Worm (Caenorhabditis elegans) whole organism, L3 larva: ENCODE results near the gene ebp-3.

ENCODE experiments used
- R02D3.7 ChIP-seq: fragments of 150-350 bp; optimal IDR thresholded peaks from 2 replicates; lab custom pipeline; 2014; ENCODE audit warnings: missing biosample characterization, missing genetic modification characterization
- ZK546.5 ChIP-seq: sonication (generic microtip); optimal IDR thresholded peaks from 2 replicates; lab custom pipeline; 2017; ENCODE audit warnings: missing biosample characterization, missing genetic modification characterization
- aly-2 ChIP-seq: fragments of 150-350 bp; optimal IDR thresholded peaks from 2 replicates; lab custom pipeline; 2014; ENCODE audit warnings: missing biosample characterization, missing genetic modification characterization
- ama-1 ChIP-seq: fragments of 150-350 bp; optimal IDR thresholded peaks from 2 replicates; lab custom pipeline; 2018
- ceh-16 ChIP-seq: sonication (generic microtip); optimal IDR thresholded peaks from 2 replicates; lab custom pipeline; 2017; ENCODE audit warnings: missing biosample characterization, missing genetic modification characterization
- ceh-28 ChIP-seq: fragments of 150-350 bp; optimal IDR thresholded peaks from 2 replicates; lab custom pipeline; 2014; ENCODE audit warnings: missing biosample characterization, missing genetic modification reagents, missing genetic modification characterization
- ceh-82 ChIP-seq: fragments of 150-350 bp; optimal IDR thresholded peaks from 2 replicates; lab custom pipeline; 2014; ENCODE audit warnings: missing biosample characterization, missing genetic modification characterization
- ceh-9 ChIP-seq: sonication (generic microtip); optimal IDR thresholded peaks from 2 replicates; lab custom pipeline; 2018; ENCODE audit warnings: missing biosample characterization, missing genetic modification characterization
- daf-12 ChIP-seq: fragments of 150-350 bp; optimal IDR thresholded peaks from 2 replicates; lab custom pipeline; 2014; ENCODE audit warnings: missing biosample characterization, missing genetic modification reagents, missing genetic modification characterization
- egl-27 ChIP-seq: sonication (generic microtip); optimal IDR thresholded peaks from 4 replicates; lab custom pipeline; 2017; ENCODE audit warnings: missing biosample characterization, missing genetic modification reagents, missing genetic modification characterization
- egl-5 ChIP-seq: fragments of 150-350 bp; optimal IDR thresholded peaks from 2 replicates; lab custom pipeline; 2017; ENCODE audit warnings: missing biosample characterization, missing genetic modification reagents, missing genetic modification characterization, inconsistent platforms
- elt-1 ChIP-seq: fragments of 150-350 bp; optimal IDR thresholded peaks from 2 replicates; lab custom pipeline; 2014; ENCODE audit warnings: missing biosample characterization, missing genetic modification characterization
- elt-2 ChIP-seq: sonication (generic microtip); optimal IDR thresholded peaks from 2 replicates; lab custom pipeline; 2016; ENCODE audit warnings: missing genetic modification reagents, mild to moderate bottlenecking, missing genetic modification characterization, missing compliant biosample characterization
- elt-3 ChIP-seq, 3 experiments: fragments of 150-350 bp in 1 of 3; sonication (generic microtip) in 2 of 3; optimal IDR thresholded peaks; 2 replicates in 2 of 3; 4 replicates in 1 of 3; lab custom pipeline; 2014 to 2017; ENCODE audit warnings: missing biosample characterization in 3 of 3, missing genetic modification characterization in 3 of 3
- eor-1 ChIP-seq, 2 experiments: fragments of 150-350 bp; optimal IDR thresholded peaks; 2 replicates each; lab custom pipeline; 2014 to 2018; ENCODE audit warnings: missing biosample characterization in 2 of 2, missing genetic modification characterization in 2 of 2
- fkh-10 ChIP-seq: sonication (generic microtip); optimal IDR thresholded peaks from 2 replicates; lab custom pipeline; 2017; ENCODE audit warnings: missing biosample characterization, missing genetic modification reagents, missing genetic modification characterization
- fkh-2 ChIP-seq: fragments of 150-350 bp; optimal IDR thresholded peaks from 2 replicates; lab custom pipeline; 2014; ENCODE audit warnings: missing biosample characterization, missing genetic modification reagents, missing genetic modification characterization
- fos-1 ChIP-seq: fragments of 150-350 bp; optimal IDR thresholded peaks from 2 replicates; lab custom pipeline; 2014; ENCODE audit warnings: missing biosample characterization, missing genetic modification characterization
- hmg-11 ChIP-seq: sonication (generic microtip); optimal IDR thresholded peaks from 2 replicates; lab custom pipeline; 2016; ENCODE audit warnings: missing genetic modification characterization, missing compliant biosample characterization
- jun-1 ChIP-seq: fragments of 150-350 bp; optimal IDR thresholded peaks from 2 replicates; lab custom pipeline; 2014; ENCODE audit warnings: missing biosample characterization, missing genetic modification reagents, missing genetic modification characterization
- lin-15B ChIP-seq: fragments of 150-350 bp; optimal IDR thresholded peaks from 2 replicates; lab custom pipeline; 2014; ENCODE audit warnings: missing biosample characterization, missing genetic modification characterization
- lin-39 ChIP-seq: fragments of 150-350 bp; optimal IDR thresholded peaks from 2 replicates; lab custom pipeline; 2018; ENCODE audit warnings: missing biosample characterization, missing genetic modification reagents, missing genetic modification characterization
- lsy-12 ChIP-seq: sonication (generic microtip); optimal IDR thresholded peaks from 2 replicates; lab custom pipeline; 2016; ENCODE audit warnings: mild to moderate bottlenecking, missing genetic modification characterization, missing compliant biosample characterization
- mdl-1 ChIP-seq: fragments of 150-350 bp; optimal IDR thresholded peaks from 2 replicates; lab custom pipeline; 2014; ENCODE audit warnings: missing biosample characterization, missing genetic modification characterization
- nfya-1 ChIP-seq: sonication (generic microtip); optimal IDR thresholded peaks from 2 replicates; lab custom pipeline; 2017; ENCODE audit warnings: missing genetic modification characterization, mild to moderate bottlenecking, missing compliant biosample characterization, antibody characterized with exemption, moderate library complexity; ENCODE audit not compliant: insufficient read depth
- nhr-11 ChIP-seq: fragments of 150-350 bp; optimal IDR thresholded peaks from 2 replicates; lab custom pipeline; 2014; ENCODE audit warnings: missing biosample characterization, missing genetic modification characterization
- nhr-23 ChIP-seq: fragments of 150-350 bp; optimal IDR thresholded peaks from 2 replicates; lab custom pipeline; 2014; ENCODE audit warnings: missing biosample characterization, missing genetic modification reagents, missing genetic modification characterization
- nhr-237 ChIP-seq: fragments of 150-350 bp; optimal IDR thresholded peaks from 2 replicates; lab custom pipeline; 2014; ENCODE audit warnings: missing biosample characterization, missing genetic modification characterization
- nhr-25 ChIP-seq: sonication (generic microtip); optimal IDR thresholded peaks from 2 replicates; lab custom pipeline; 2017; ENCODE audit warnings: missing biosample characterization, missing genetic modification characterization
- nhr-43 ChIP-seq: sonication (generic microtip); optimal IDR thresholded peaks from 2 replicates; lab custom pipeline; 2016; ENCODE audit warnings: mild to moderate bottlenecking, missing genetic modification characterization, missing compliant biosample characterization; ENCODE audit not compliant: poor library complexity, severe bottlenecking
- nhr-76 ChIP-seq: fragments of 150-350 bp; sonication (generic microtip); optimal IDR thresholded peaks from 5 replicates; lab custom pipeline; 2014; ENCODE audit warnings: missing biosample characterization, missing genetic modification characterization
- pha-4 ChIP-seq: fragments of 150-350 bp; optimal IDR thresholded peaks from 2 replicates; lab custom pipeline; 2014; ENCODE audit warnings: missing biosample characterization, missing genetic modification reagents, missing genetic modification characterization
- pqm-1 ChIP-seq: fragments of 150-350 bp; optimal IDR thresholded peaks from 2 replicates; lab custom pipeline; 2017; ENCODE audit warnings: missing biosample characterization, missing genetic modification characterization, inconsistent platforms
- sea-2 ChIP-seq: fragments of 150-350 bp; sonication (generic microtip); optimal IDR thresholded peaks from 4 replicates; lab custom pipeline; 2014; ENCODE audit warnings: missing biosample characterization, missing genetic modification reagents, missing genetic modification characterization
- skn-1 ChIP-seq: fragments of 150-350 bp; optimal IDR thresholded peaks from 2 replicates; lab custom pipeline; 2014; ENCODE audit warnings: missing biosample characterization, missing genetic modification characterization
- snpc-4 ChIP-seq: fragments of 150-350 bp; optimal IDR thresholded peaks from 2 replicates; lab custom pipeline; 2014; ENCODE audit warnings: missing biosample characterization, missing genetic modification characterization
- tbx-2 ChIP-seq: sonication (generic microtip); optimal IDR thresholded peaks from 2 replicates; lab custom pipeline; 2016; ENCODE audit warnings: mild to moderate bottlenecking, missing genetic modification characterization, missing compliant biosample characterization
- unc-39 ChIP-seq: sonication (generic microtip); optimal IDR thresholded peaks from 4 replicates; lab custom pipeline; 2017; ENCODE audit warnings: missing biosample characterization, missing genetic modification characterization
- unc-62 ChIP-seq: fragments of 150-350 bp; sonication (generic microtip); optimal IDR thresholded peaks from 4 replicates; lab custom pipeline; 2014; ENCODE audit warnings: missing biosample characterization, missing genetic modification reagents, missing genetic modification characterization
- ztf-4 ChIP-seq: fragments of 150-350 bp; optimal IDR thresholded peaks from 2 replicates; lab custom pipeline; 2014; ENCODE audit warnings: missing biosample characterization, missing genetic modification characterization

Gene ebp-3

DNA sequence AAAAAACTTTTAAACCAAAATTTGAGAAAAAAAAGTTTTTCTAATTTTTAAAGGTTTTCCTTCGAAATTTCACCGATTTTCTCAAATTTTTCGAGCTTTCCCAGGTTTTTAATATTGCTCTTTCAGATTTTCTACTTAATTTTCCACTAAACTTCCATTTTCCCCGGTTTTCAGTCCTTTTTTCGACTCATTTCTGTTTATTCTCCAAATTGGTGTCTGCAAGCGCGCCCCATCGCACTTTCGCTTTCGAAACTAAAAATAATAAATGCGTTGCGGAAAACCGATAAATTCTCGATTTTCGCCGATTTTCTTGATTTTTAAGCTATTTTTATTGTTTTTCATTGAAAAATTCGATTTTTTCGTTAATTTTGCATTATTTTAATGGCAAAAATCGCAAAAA, 34.3 kb upstream of the ebp-3 start:
- no peak for TF ChIP-seq mdl-1 (tag; lab: Kevin White, UChicago)
- TF ChIP-seq lin-15B (tag; lab: Kevin White, UChicago) = peak; percentile 40
- peak; percentile 36 for TF ChIP-seq snpc-4 (tag; lab: Kevin White, UChicago)
- no peak for TF ChIP-seq unc-62 (GFP tag; lab: Kevin White, UChicago)
- TF ChIP-seq fos-1 (tag; lab: Kevin White, UChicago) = no peak

DNA sequence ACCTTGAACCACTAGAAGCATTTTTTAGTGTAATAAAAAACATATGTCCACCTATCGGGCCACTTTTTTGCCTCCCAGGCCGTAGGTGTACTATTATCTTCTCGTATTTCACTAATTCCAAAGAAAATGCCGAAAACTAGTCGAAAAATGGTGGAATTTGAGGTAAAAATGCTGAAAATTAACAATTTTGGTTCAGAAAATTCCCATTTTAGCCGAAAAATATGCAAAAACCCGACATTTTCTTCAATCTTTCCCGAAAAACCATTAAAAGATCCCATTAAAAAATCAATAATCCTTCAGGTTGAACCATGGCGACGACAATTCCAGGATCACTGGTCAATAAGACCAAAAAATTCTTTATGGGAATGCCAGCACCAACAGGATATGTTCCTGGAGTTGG, 33.6 kb upstream of the ebp-3 start, which contains the start of gene prp-6:
Gene prp-6, plus strand, starts transcription at position 301 of the 400 bp plus-strand sequence.
- no peak for TF ChIP-seq elt-2 (tag; lab: Kevin White, UChicago)

DNA sequence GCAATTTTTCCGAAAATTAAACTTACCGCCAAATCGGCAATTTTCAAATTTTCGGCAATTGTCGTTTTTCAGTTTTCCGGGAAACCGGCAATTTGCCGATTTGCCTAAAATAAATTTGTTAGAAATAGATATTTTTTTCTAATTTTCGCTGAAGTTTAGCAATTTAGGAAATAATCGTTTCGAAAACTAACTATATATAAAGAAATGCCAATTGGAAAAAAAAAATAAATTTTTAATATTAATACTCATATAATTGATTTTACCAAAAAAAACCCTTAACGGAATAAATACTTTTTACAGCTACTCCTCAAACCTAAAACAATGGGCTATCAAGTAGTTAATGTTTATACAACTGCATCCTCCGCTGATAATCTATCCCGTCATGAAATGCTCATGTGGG, 12.5 kb upstream of the ebp-3 start, which contains the start of gene ebp-1:
Gene ebp-1, plus strand, starts transcription at position 301 of the 400 bp plus-strand sequence.
- TF ChIP-seq daf-12 (tag; lab: Kevin White, UChicago) (no peak), skn-1 (tag; lab: Kevin White, UChicago) (no peak), aly-2 (no peak), nhr-23 (tag; lab: Kevin White, UChicago) (no peak), unc-39 (tag; lab: Kevin White, UChicago) (no peak), pqm-1 (tag; lab: Kevin White, UChicago) (no peak), eor-1 (tag; optimal IDR thresholded peaks at IDR 0.05; lab: Kevin White, UChicago) (no peak), nhr-76 (tag; lab: Kevin White, UChicago) (no peak), elt-3 (tag; optimal IDR thresholded peaks at IDR 0.05; lab: Kevin White, UChicago) (no peak), sea-2 (GFP tag; lab: Kevin White, UChicago) (no peak), nhr-11 (tag; lab: Kevin White, UChicago) (no peak), elt-1 (no peak), egl-27 (tag; lab: Kevin White, UChicago) (no peak), jun-1 (tag; lab: Kevin White, UChicago) (no peak)
- TF ChIP-seq, all 47 proteins: peak for 0

- TF ChIP-seq nhr-237 (tag; lab: Kevin White, UChicago) (no peak), pqm-1 (tag; lab: Kevin White, UChicago) (no peak), mdl-1 (tag; lab: Kevin White, UChicago) (no peak), daf-12 (tag; lab: Kevin White, UChicago) (no peak), ZK546.5 (no peak), elt-2 (tag; lab: Kevin White, UChicago) (no peak), ceh-16 (tag; lab: Kevin White, UChicago) (no peak), lsy-12 (tag; lab: Kevin White, UChicago) (no peak), ceh-9 (tag; lab: Kevin White, UChicago) (no peak), nhr-25 (tag; lab: Kevin White, UChicago) (no peak), aly-2 (no peak), nhr-76 (tag; lab: Kevin White, UChicago) (no peak), nhr-43 (tag; lab: Kevin White, UChicago) (no peak), lin-15B (tag; lab: Kevin White, UChicago) (no peak)
These were observed 10.6 kb downstream of the ebp-3 start, which contains the start of gene Y59A8B.8 for ce11 chrV:18066257-18066783. Y59A8B.8 (minus strand) TSS chrV:18066307.

- TF ChIP-seq lin-15B (tag; lab: Kevin White, UChicago) = peak; percentile 25
These were observed 13.4 kb downstream of the ebp-3 start for ce11 chrV:18069195-18069594.

DNA sequence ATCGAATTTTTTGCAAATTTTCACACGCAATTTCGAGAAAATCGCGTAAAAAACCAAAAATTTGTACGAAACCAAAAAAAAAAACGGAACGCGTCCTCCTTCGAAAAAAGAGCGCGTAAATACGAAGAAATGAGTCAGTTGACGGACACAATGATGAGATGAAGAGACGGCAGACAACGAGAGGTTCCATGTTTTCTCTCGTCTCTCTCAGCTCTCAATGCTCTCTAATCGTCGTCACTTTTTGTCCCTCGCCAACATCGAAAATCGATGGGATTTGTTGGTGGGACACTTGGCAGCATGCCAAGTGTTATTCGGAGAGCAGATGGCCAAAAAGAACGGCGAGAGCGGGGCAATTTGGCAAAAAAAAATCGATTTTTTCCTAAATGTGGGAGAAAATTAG, 23.4 kb downstream of the ebp-3 start:
- peak; percentile 62 for TF ChIP-seq fkh-10
- peak; percentile 67 for TF ChIP-seq egl-5 (tag; lab: Kevin White, UChicago)
- TF ChIP-seq ztf-4 = no peak
- peak; percentile 79 for TF ChIP-seq hmg-11 (tag; lab: Kevin White, UChicago)
- peak; percentile 96 for TF ChIP-seq ceh-28
- no peak for TF ChIP-seq nhr-76 (tag; lab: Kevin White, UChicago)
- TF ChIP-seq jun-1 (tag; lab: Kevin White, UChicago) = peak; percentile 54
- TF ChIP-seq sea-2 (GFP tag; lab: Kevin White, UChicago) = peak; percentile 95
- peak; percentile 82 for TF ChIP-seq pha-4
- TF ChIP-seq unc-62 (GFP tag; lab: Kevin White, UChicago) = peak; percentile 0
- TF ChIP-seq nfya-1 = peak; percentile 89
- no peak for TF ChIP-seq nhr-237 (tag; lab: Kevin White, UChicago)
- peak; percentile 57 for TF ChIP-seq R02D3.7 (tag; lab: Kevin White, UChicago)
- TF ChIP-seq fkh-2 (tag; lab: Kevin White, UChicago) = peak; percentile 17
- TF ChIP-seq ceh-82 (tag; lab: Kevin White, UChicago) = peak; percentile 58
- peak; percentile 85 for TF ChIP-seq skn-1 (tag; lab: Kevin White, UChicago)
- no peak for TF ChIP-seq pqm-1 (tag; lab: Kevin White, UChicago)
- peak; percentile 66 for TF ChIP-seq snpc-4 (tag; lab: Kevin White, UChicago)
- TF ChIP-seq ama-1 = peak; percentile 20
- TF ChIP-seq tbx-2 (tag; lab: Kevin White, UChicago) = peak; percentile 28
- TF ChIP-seq daf-12 (tag; lab: Kevin White, UChicago) = no peak
- TF ChIP-seq elt-2 (tag; lab: Kevin White, UChicago) = peak; percentile 20
- peak; percentile 67 for TF ChIP-seq lin-15B (tag; lab: Kevin White, UChicago)
- TF ChIP-seq lin-39 (tag; lab: Kevin White, UChicago) = peak; percentile 65
- TF ChIP-seq nhr-23 (tag; lab: Kevin White, UChicago) = peak; percentile 42
